Fruit fly (Drosophila melanogaster) whole organism, wandering third instar larva: Measurements from ENCODE around the gene tbrd-1.
"Not testable (repeated sequence)": the region's sequence is repeated elsewhere in the genome, so short reads cannot be mapped to it uniquely, and the experiment has no call there.

Source experiments
- Abd-B ChIP-seq: fragments of >200 bp; optimal IDR thresholded peaks from 2 replicates; lab custom pipeline; 2017; ENCODE audit warnings: missing biosample characterization, missing genetic modification characterization
- CG32264 ChIP-seq: fragments of 200-800 bp; sonication (Bioruptor generic); optimal IDR thresholded peaks from 2 replicates; lab custom pipeline; 2016; ENCODE audit warnings: missing biosample characterization, missing genetic modification characterization
- CG9705 ChIP-seq: fragments of 200-800 bp; sonication (Bioruptor generic); optimal IDR thresholded peaks from 2 replicates; lab custom pipeline; 2018; ENCODE audit warnings: missing biosample characterization, mild to moderate bottlenecking, missing genetic modification characterization
- CrebA ChIP-seq: fragments of 200-800 bp; sonication (Bioruptor generic); optimal IDR thresholded peaks from 2 replicates; lab custom pipeline; 2016; ENCODE audit warnings: missing biosample characterization, mild to moderate bottlenecking, missing genetic modification characterization, borderline replicate concordance
- Dfd ChIP-seq: fragments of >200 bp; optimal IDR thresholded peaks from 2 replicates; lab custom pipeline; 2017; ENCODE audit warnings: missing biosample characterization, missing genetic modification characterization
- Dif ChIP-seq: fragments of 200-275, 200-300 bp; sonication (Bioruptor generic); optimal IDR thresholded peaks from 2 replicates; lab custom pipeline; 2018; ENCODE audit warnings: missing biosample characterization, missing genetic modification characterization; ENCODE audit not compliant: partially characterized antibody
- GATAd ChIP-seq: sonication (Bioruptor generic); optimal IDR thresholded peaks from 2 replicates; lab custom pipeline; 2016; ENCODE audit warnings: missing biosample characterization, missing genetic modification characterization
- HLH106 ChIP-seq: fragments of 200-800 bp; optimal IDR thresholded peaks from 3 replicates; lab custom pipeline; 2019; ENCODE audit warnings: missing biosample characterization, mild to moderate bottlenecking, missing genetic modification characterization, moderate library complexity
- Hnf4 ChIP-seq: fragments of 200-800 bp; sonication (Bioruptor generic); optimal IDR thresholded peaks from 2 replicates; lab custom pipeline; 2016; ENCODE audit warnings: missing biosample characterization, mild to moderate bottlenecking, missing genetic modification characterization
- Hr78 ChIP-seq: fragments of >200 bp; optimal IDR thresholded peaks from 2 replicates; lab custom pipeline; 2017; ENCODE audit warnings: missing biosample characterization, missing genetic modification characterization
- Hr83 ChIP-seq: fragments of 200-300 bp; sonication (Bioruptor generic); optimal IDR thresholded peaks from 2 replicates; lab custom pipeline; 2016; ENCODE audit warnings: missing biosample characterization, mild to moderate bottlenecking, missing genetic modification characterization, moderate library complexity; ENCODE audit not compliant: poor library complexity, severe bottlenecking
- Mio ChIP-seq: sonication (Bioruptor generic); optimal IDR thresholded peaks from 2 replicates; lab custom pipeline; 2016; ENCODE audit warnings: missing biosample characterization, missing genetic modification characterization
- Myc ChIP-seq: fragments of >200 bp; optimal IDR thresholded peaks from 2 replicates; lab custom pipeline; 2017
- OdsH ChIP-seq: fragments of 200-800 bp; sonication (Bioruptor generic); optimal IDR thresholded peaks from 2 replicates; lab custom pipeline; 2016; ENCODE audit warnings: missing biosample characterization, mild to moderate bottlenecking, missing genetic modification characterization
- Rel ChIP-seq, 2 experiments: fragments of 200-800 bp; sonication (Bioruptor generic) in 1 of 2; optimal IDR thresholded peaks; 2 replicates in 1 of 2; 3 replicates in 1 of 2; lab custom pipeline; 2016 to 2019; ENCODE audit warnings: mild to moderate bottlenecking in 2 of 2, missing biosample characterization in 2 of 2, missing genetic modification characterization in 2 of 2, moderate library complexity in 1 of 2
- Sp1 ChIP-seq: fragments of 200-800 bp; sonication (Bioruptor generic); optimal IDR thresholded peaks from 3 replicates; lab custom pipeline; 2019; ENCODE audit warnings: missing biosample characterization, mild to moderate bottlenecking, missing genetic modification characterization, moderate library complexity
- Vsx2 ChIP-seq: fragments of 200-300, 225-300 bp; sonication (Bioruptor generic); optimal IDR thresholded peaks from 2 replicates; lab custom pipeline; 2018; ENCODE audit warnings: missing biosample characterization, missing genetic modification characterization; ENCODE audit not compliant: partially characterized antibody
- br ChIP-seq: fragments of 200-800 bp; sonication (Bioruptor generic); optimal IDR thresholded peaks from 2 replicates; lab custom pipeline; 2016; ENCODE audit warnings: missing biosample characterization, missing genetic modification characterization
- brk ChIP-seq: fragments of 200-800 bp; sonication (Bioruptor generic); optimal IDR thresholded peaks from 2 replicates; lab custom pipeline; 2016; ENCODE audit warnings: missing biosample characterization, mild to moderate bottlenecking, missing genetic modification characterization
- dl ChIP-seq, 2 experiments: fragments of 175-275, 200-275 bp in 1 of 2; fragments of 200-275 bp in 1 of 2; sonication (Bioruptor generic); optimal IDR thresholded peaks; lab custom pipeline; 2018; ENCODE audit warnings: mild to moderate bottlenecking in 2 of 2, missing biosample characterization in 2 of 2, missing genetic modification characterization in 2 of 2, moderate library complexity in 2 of 2; ENCODE audit not compliant: partially characterized antibody in 2 of 2, insufficient read depth in 1 of 2
- dmrt93B ChIP-seq: fragments of 200-800 bp; sonication (Bioruptor generic); optimal IDR thresholded peaks from 2 replicates; lab custom pipeline; 2018; ENCODE audit warnings: missing biosample characterization, mild to moderate bottlenecking, missing genetic modification characterization
- dsf ChIP-seq: sonication (Bioruptor generic); optimal IDR thresholded peaks from 2 replicates; lab custom pipeline; 2016; ENCODE audit warnings: missing biosample characterization, missing genetic modification characterization, borderline replicate concordance
- ey ChIP-seq: fragments of 200-800 bp; sonication (Bioruptor generic); optimal IDR thresholded peaks from 2 replicates; lab custom pipeline; 2016; ENCODE audit warnings: missing biosample characterization, missing genetic modification characterization
- foxo ChIP-seq, 2 experiments: fragments of 200-800 bp; sonication (Bioruptor generic); optimal IDR thresholded peaks; 2 replicates in 1 of 2; 3 replicates in 1 of 2; lab custom pipeline; 2016 to 2017; ENCODE audit warnings: missing biosample characterization in 2 of 2, missing genetic modification characterization in 2 of 2
- fru ChIP-seq: fragments of 200-800 bp; sonication (Bioruptor generic); optimal IDR thresholded peaks from 3 replicates; lab custom pipeline; 2016; ENCODE audit warnings: missing biosample characterization, mild to moderate bottlenecking, missing genetic modification characterization
- h ChIP-seq: fragments of 200-800 bp; sonication (Bioruptor generic); optimal IDR thresholded peaks from 3 replicates; lab custom pipeline; 2016; ENCODE audit warnings: missing biosample characterization, mild to moderate bottlenecking, missing genetic modification characterization
- lola ChIP-seq: fragments of >200 bp; optimal IDR thresholded peaks from 2 replicates; lab custom pipeline; 2017; ENCODE audit warnings: missing biosample characterization, missing genetic modification characterization
- pan ChIP-seq: fragments of >200 bp; optimal IDR thresholded peaks from 2 replicates; lab custom pipeline; 2017
- psq ChIP-seq: fragments of 200-800 bp; sonication (Bioruptor generic); optimal IDR thresholded peaks from 3 replicates; lab custom pipeline; 2017; ENCODE audit warnings: missing biosample characterization, mild to moderate bottlenecking, missing genetic modification characterization, moderate library complexity
- rgr ChIP-seq: fragments of 200-800 bp; sonication (Bioruptor generic); optimal IDR thresholded peaks from 3 replicates; lab custom pipeline; 2016; ENCODE audit warnings: missing biosample characterization, mild to moderate bottlenecking, missing genetic modification characterization
- sage ChIP-seq: fragments of 200-800 bp; sonication (Bioruptor generic); optimal IDR thresholded peaks from 2 replicates; lab custom pipeline; 2016; ENCODE audit warnings: missing biosample characterization, mild to moderate bottlenecking, missing genetic modification characterization
- sv ChIP-seq: fragments of 200-800 bp; sonication (Bioruptor generic); optimal IDR thresholded peaks from 3 replicates; lab custom pipeline; 2016; ENCODE audit warnings: missing biosample characterization, missing genetic modification characterization
- tai ChIP-seq: sonication (Bioruptor generic); optimal IDR thresholded peaks from 2 replicates; lab custom pipeline; 2016; ENCODE audit warnings: missing biosample characterization, missing genetic modification characterization
- usp ChIP-seq: fragments of >200 bp; optimal IDR thresholded peaks from 2 replicates; lab custom pipeline; 2017; ENCODE audit warnings: missing biosample characterization, missing genetic modification characterization
- woc ChIP-seq: sonication (Bioruptor generic); optimal IDR thresholded peaks from 2 replicates; lab custom pipeline; 2016; ENCODE audit warnings: missing biosample characterization, mild to moderate bottlenecking, missing genetic modification characterization

The tbrd-1 gene

DNA sequence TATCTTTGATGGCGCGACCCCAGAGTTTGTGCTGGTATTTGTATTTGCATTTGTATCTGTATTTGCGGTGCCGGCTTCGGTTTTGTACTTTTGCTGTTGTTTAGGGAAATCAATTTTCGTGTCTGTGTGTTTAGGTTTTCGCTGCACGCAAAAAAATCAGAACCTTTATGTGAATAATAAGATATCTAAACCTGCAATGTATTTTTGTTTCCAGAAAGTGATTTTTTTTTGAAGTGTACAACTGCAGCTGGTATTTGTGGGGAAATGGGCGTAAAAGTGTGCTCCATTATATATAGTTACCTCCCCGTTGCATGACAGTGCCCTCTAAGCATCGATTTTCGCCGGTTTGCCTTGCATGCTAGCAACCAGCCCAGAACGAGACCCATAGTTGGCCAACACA is 25.5 kb downstream of the tbrd-1 start:
- no peak for TF ChIP-seq sv (GFP tag; lab: Kevin White, UChicago)
- no peak for TF ChIP-seq OdsH (GFP tag; lab: Kevin White, UChicago)
- TF ChIP-seq Hr78 (GFP tag; lab: Kevin White, UChicago): no peak
- TF ChIP-seq foxo (GFP tag; optimal IDR thresholded peaks at IDR 0.05; lab: Kevin White, UChicago): no peak
- no peak for TF ChIP-seq woc (GFP tag; lab: Kevin White, UChicago)
- no peak for TF ChIP-seq usp (GFP tag; lab: Kevin White, UChicago)
- TF ChIP-seq Myc (lab: Kevin White, UChicago): no peak
- no peak for TF ChIP-seq ey (GFP tag; lab: Kevin White, UChicago)
- TF ChIP-seq HLH106 (tag; lab: Kevin White, UChicago): no peak
- no peak for TF ChIP-seq Dfd (GFP tag; lab: Kevin White, UChicago)
- no peak for TF ChIP-seq brk (GFP tag; lab: Kevin White, UChicago)
- TF ChIP-seq fru (GFP tag; lab: Kevin White, UChicago): no peak
- TF ChIP-seq Abd-B (GFP tag; lab: Kevin White, UChicago): no peak
- TF ChIP-seq CG9705 (GFP tag; lab: Kevin White, UChicago): no peak
- TF ChIP-seq br: no peak
- no peak for TF ChIP-seq Hnf4 (GFP tag; lab: Kevin White, UChicago)

DNA sequence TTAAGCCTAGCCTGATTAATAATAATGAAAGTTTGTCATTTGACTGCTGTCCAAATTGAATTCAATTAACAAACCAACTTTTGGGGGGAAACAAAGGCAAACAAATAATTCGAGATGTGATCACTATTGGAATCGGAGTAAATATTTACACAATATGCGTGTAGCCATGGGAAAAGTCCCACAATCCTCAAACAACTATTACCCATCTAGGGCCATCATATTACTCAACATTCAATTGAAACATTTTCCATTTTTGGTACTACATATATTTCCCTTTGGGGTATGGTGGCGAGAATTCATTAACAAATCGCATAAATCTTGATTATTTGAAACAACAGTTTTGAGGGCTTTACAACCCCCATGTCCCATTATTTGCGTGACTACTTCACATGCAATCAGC is 26.2 kb downstream of the tbrd-1 start:
- TF ChIP-seq dsf (no peak), Dfd (GFP tag; lab: Kevin White, UChicago) (no peak), dmrt93B (GFP tag; lab: Kevin White, UChicago) (no peak), CG32264 (GFP tag; lab: Kevin White, UChicago) (no peak), tai (no peak), woc (GFP tag; lab: Kevin White, UChicago) (no peak), Hnf4 (GFP tag; lab: Kevin White, UChicago) (no peak), Rel (GFP tag; optimal IDR thresholded peaks at IDR 0.05; lab: Kevin White, UChicago) (no peak), Rel (tag; optimal IDR thresholded peaks at IDR 0.05; lab: Kevin White, UChicago) (no peak), fru (GFP tag; lab: Kevin White, UChicago) (no peak), Mio (no peak)
- TF ChIP-seq, all 38 proteins: peak for 0

DNA sequence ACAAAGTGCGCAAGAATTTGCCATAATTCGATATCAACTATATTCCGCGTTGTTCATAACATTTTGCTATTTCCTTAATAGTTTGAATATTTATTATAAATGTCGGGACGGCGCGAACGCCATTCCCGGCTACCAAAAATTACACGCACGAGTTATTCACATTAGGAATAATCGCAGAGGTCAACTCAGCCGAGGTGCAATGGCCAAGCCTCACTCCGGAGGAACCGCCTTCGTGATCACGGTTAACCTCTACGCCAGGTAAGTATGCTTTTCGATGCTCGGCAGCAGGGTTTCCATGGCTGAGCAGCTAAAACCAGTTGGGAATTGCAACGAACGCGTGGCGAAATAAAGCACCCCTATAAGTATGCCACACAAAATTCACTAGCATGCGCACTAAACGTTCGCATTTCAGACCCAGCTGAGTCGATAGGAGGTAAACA is 34.0 kb downstream of the tbrd-1 start:
- TF ChIP-seq ey (GFP tag; lab: Kevin White, UChicago): peak; percentile 66
- peak; percentile 11 for TF ChIP-seq dmrt93B (GFP tag; lab: Kevin White, UChicago)
- peak; percentile 75 for TF ChIP-seq fru (GFP tag; lab: Kevin White, UChicago)
- TF ChIP-seq sv (GFP tag; lab: Kevin White, UChicago): peak; percentile 42
- peak; percentile 59 for TF ChIP-seq OdsH (GFP tag; lab: Kevin White, UChicago)
- TF ChIP-seq CG32264 (GFP tag; lab: Kevin White, UChicago): peak; percentile 8
- peak; percentile 15 for TF ChIP-seq CG9705 (GFP tag; lab: Kevin White, UChicago)
- TF ChIP-seq HLH106 (tag; lab: Kevin White, UChicago): peak; percentile 26
- TF ChIP-seq h (GFP tag; lab: Kevin White, UChicago): peak; percentile 80
- TF ChIP-seq foxo (GFP tag; optimal IDR thresholded peaks at IDR 0.05; lab: Kevin White, UChicago): peak in 1 of 2 experiments; percentile 70
- peak in 1 of 2 experiments; percentile 10 for TF ChIP-seq dl (GFP tag; optimal IDR thresholded peaks at IDR 0.05; lab: Kevin White, UChicago; ENCODE audit: insufficient read depth in 1 of 2, partially characterized antibody in 2 of 2)
- TF ChIP-seq woc (GFP tag; lab: Kevin White, UChicago): peak; percentile 42
- not testable (repeated sequence) for TF ChIP-seq Rel (GFP tag; optimal IDR thresholded peaks at IDR 0.05; lab: Kevin White, UChicago)
- peak; percentile 52 for TF ChIP-seq Rel (tag; optimal IDR thresholded peaks at IDR 0.05; lab: Kevin White, UChicago)
- peak; percentile 83 for TF ChIP-seq Hnf4 (GFP tag; lab: Kevin White, UChicago)
- peak; percentile 28 for TF ChIP-seq Dif (GFP tag; lab: Kevin White, UChicago)
- peak; percentile 67 for TF ChIP-seq rgr (GFP tag; lab: Kevin White, UChicago)
- peak; percentile 52 for TF ChIP-seq psq (GFP tag; lab: Kevin White, UChicago)
- peak; percentile 28 for TF ChIP-seq sage (GFP tag; lab: Kevin White, UChicago)
- TF ChIP-seq br: peak; percentile 72
- TF ChIP-seq Hr83 (GFP tag; lab: Kevin White, UChicago): peak; percentile 63
- TF ChIP-seq Sp1 (GFP tag; lab: Kevin White, UChicago): peak; percentile 40

DNA sequence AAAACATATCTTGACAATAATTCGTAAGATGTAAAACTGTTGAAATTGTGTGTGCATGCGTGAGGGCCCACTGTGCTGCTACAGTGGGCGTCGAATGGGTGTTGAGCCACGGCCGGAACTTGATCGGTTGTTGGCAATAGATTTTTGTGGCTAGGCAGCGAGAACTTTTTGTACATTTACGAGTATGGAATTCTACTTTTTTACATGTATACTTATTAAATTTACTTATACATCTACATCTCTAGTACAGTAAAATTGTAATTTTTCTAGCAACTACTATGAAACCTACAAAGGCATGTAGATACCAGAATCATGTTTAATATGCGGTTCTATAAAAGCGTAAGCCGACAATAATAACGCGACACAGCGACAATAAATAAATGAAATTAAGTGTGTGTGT is 43.8 kb downstream of the tbrd-1 start:
- TF ChIP-seq ey (GFP tag; lab: Kevin White, UChicago): no peak
- TF ChIP-seq pan: no peak
- TF ChIP-seq OdsH (GFP tag; lab: Kevin White, UChicago): no peak
- no peak for TF ChIP-seq dsf
- no peak for TF ChIP-seq brk (GFP tag; lab: Kevin White, UChicago)
- no peak for TF ChIP-seq lola
- TF ChIP-seq GATAd (GFP tag; lab: Kevin White, UChicago): no peak
- TF ChIP-seq CG9705 (GFP tag; lab: Kevin White, UChicago): no peak
- no peak for TF ChIP-seq CG32264 (GFP tag; lab: Kevin White, UChicago)
- TF ChIP-seq Hr83 (GFP tag; lab: Kevin White, UChicago): no peak
- TF ChIP-seq sage (GFP tag; lab: Kevin White, UChicago): no peak
- TF ChIP-seq Sp1 (GFP tag; lab: Kevin White, UChicago): no peak
- TF ChIP-seq psq (GFP tag; lab: Kevin White, UChicago): no peak
- no peak for TF ChIP-seq dl (GFP tag; optimal IDR thresholded peaks at IDR 0.05; lab: Kevin White, UChicago; ENCODE audit: insufficient read depth in 1 of 2, partially characterized antibody in 2 of 2)
- TF ChIP-seq dmrt93B (GFP tag; lab: Kevin White, UChicago): no peak
- no peak for TF ChIP-seq HLH106 (tag; lab: Kevin White, UChicago)
- no peak for TF ChIP-seq Dif (GFP tag; lab: Kevin White, UChicago)
- TF ChIP-seq CrebA (GFP tag; lab: Kevin White, UChicago): no peak
- TF ChIP-seq Vsx2 (GFP tag; lab: Kevin White, UChicago): no peak
- TF ChIP-seq h (GFP tag; lab: Kevin White, UChicago): no peak
- TF ChIP-seq, all 38 proteins: peak for 0
